Fruit fly (Drosophila melanogaster) whole organism, adult: ENCODE data around the gene Top2.

Experiments
- CG11617 ChIP-seq: fragments of 200-800 bp; sonication (Bioruptor generic); optimal IDR thresholded peaks from 2 replicates; lab custom pipeline; 2017; ENCODE audit warnings: mild to moderate bottlenecking, missing biosample characterization, missing genetic modification reagents, missing genetic modification characterization
- CG12768 ChIP-seq: fragments of 200-800 bp; sonication (Bioruptor generic); optimal IDR thresholded peaks from 2 replicates; lab custom pipeline; 2017; ENCODE audit warnings: missing biosample characterization, missing genetic modification characterization, mild to moderate bottlenecking, moderate library complexity, missing genetic modification reagents
- CG14711 ChIP-seq: fragments of 200-800 bp; sonication (Bioruptor generic); optimal IDR thresholded peaks from 2 replicates; lab custom pipeline; 2018; ENCODE audit warnings: missing biosample characterization, mild to moderate bottlenecking, missing genetic modification characterization, moderate library complexity
- CG1620 ChIP-seq: fragments of 200-800 bp; sonication (Bioruptor generic); optimal IDR thresholded peaks from 2 replicates; lab custom pipeline; 2016; ENCODE audit warnings: missing biosample characterization, missing genetic modification characterization
- CG33017 ChIP-seq: fragments of 200-800 bp; sonication (Bioruptor generic); optimal IDR thresholded peaks from 2 replicates; lab custom pipeline; 2018; ENCODE audit warnings: missing biosample characterization, mild to moderate bottlenecking, missing genetic modification characterization, moderate library complexity
- CG5204 ChIP-seq: fragments of 200-800 bp; sonication (Bioruptor generic); optimal IDR thresholded peaks from 2 replicates; lab custom pipeline; 2016; ENCODE audit warnings: missing biosample characterization, missing genetic modification characterization
- CG7045 ChIP-seq: fragments of 200-800 bp; sonication (Bioruptor generic); optimal IDR thresholded peaks from 2 replicates; lab custom pipeline; 2017; ENCODE audit warnings: missing biosample characterization, mild to moderate bottlenecking, missing genetic modification characterization
- CG7101 ChIP-seq: fragments of 200-800 bp; sonication (Bioruptor generic); optimal IDR thresholded peaks from 2 replicates; lab custom pipeline; 2018; ENCODE audit warnings: missing biosample characterization, mild to moderate bottlenecking, missing genetic modification characterization, moderate library complexity
- Clk ChIP-seq: fragments of 200-800 bp; sonication (Bioruptor generic); optimal IDR thresholded peaks from 2 replicates; lab custom pipeline; 2017; ENCODE audit warnings: missing biosample characterization, missing genetic modification characterization
- Crg-1 ChIP-seq: fragments of 200-800 bp; sonication (Bioruptor generic); optimal IDR thresholded peaks from 2 replicates; lab custom pipeline; 2016; ENCODE audit warnings: missing biosample characterization, missing genetic modification characterization
- Hr96 ChIP-seq: fragments of 200-800 bp; sonication (Bioruptor generic); optimal IDR thresholded peaks from 2 replicates; lab custom pipeline; 2016; ENCODE audit warnings: missing biosample characterization, missing genetic modification characterization
- Mnt ChIP-seq: fragments of 200-800 bp; sonication (Bioruptor generic); optimal IDR thresholded peaks from 2 replicates; lab custom pipeline; 2016; ENCODE audit warnings: missing biosample characterization, mild to moderate bottlenecking, missing genetic modification characterization
- bab1 ChIP-seq: fragments of 200-800 bp; sonication (Bioruptor generic); optimal IDR thresholded peaks from 3 replicates; lab custom pipeline; 2019; ENCODE audit warnings: missing biosample characterization, mild to moderate bottlenecking, missing genetic modification characterization, moderate library complexity
- cic ChIP-seq: fragments of 200-800 bp; sonication (Bioruptor generic); optimal IDR thresholded peaks from 2 replicates; lab custom pipeline; 2017; ENCODE audit warnings: missing biosample characterization, mild to moderate bottlenecking, missing genetic modification characterization, moderate library complexity
- cnc ChIP-seq, 2 experiments: fragments of >200 bp; optimal IDR thresholded peaks; 2 replicates each; lab custom pipeline; 2017
- kay ChIP-seq: fragments of 200-800 bp; sonication (Bioruptor generic); peaks from one replicate; lab custom pipeline; 2016; ENCODE audit warnings: missing biosample characterization, missing genetic modification characterization, borderline replicate concordance
- ovo ChIP-seq: fragments of 200-800 bp; sonication (Bioruptor generic); optimal IDR thresholded peaks from 2 replicates; lab custom pipeline; 2016; ENCODE audit warnings: missing biosample characterization, missing genetic modification characterization
- pad ChIP-seq: fragments of 200-800 bp; sonication (Bioruptor generic); optimal IDR thresholded peaks from 3 replicates; lab custom pipeline; 2017; ENCODE audit warnings: missing biosample characterization, missing genetic modification characterization, mild to moderate bottlenecking, moderate library complexity, missing genetic modification reagents
- tj ChIP-seq: fragments of 200-800 bp; sonication (Bioruptor generic); optimal IDR thresholded peaks from 3 replicates; lab custom pipeline; 2017; ENCODE audit warnings: missing biosample characterization, mild to moderate bottlenecking, missing genetic modification characterization, moderate library complexity
- toe ChIP-seq: fragments of 200-800 bp; sonication (Bioruptor generic); optimal IDR thresholded peaks from 2 replicates; lab custom pipeline; 2016; ENCODE audit warnings: missing biosample characterization, missing genetic modification characterization

Gene Top2

DNA sequence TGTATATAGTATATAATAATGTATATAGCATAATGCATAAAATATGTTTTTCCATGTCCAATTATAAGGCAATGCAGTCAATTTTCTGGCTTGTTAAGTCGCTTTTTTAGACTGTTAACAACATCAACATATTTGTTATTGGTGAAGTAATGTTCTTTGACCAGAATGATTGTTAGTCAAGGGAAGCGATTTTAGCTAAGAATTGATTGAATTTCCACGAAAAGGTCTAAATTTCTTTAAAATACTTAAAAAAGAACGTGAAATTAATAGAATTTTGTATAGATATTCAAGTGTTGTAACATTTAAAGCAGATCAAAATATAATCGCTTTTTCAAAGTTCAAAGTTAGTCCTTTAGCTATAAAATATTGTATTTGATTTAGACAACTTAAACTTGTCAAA is 10.1 kb upstream of the Top2 start:
- peak; percentile 25 for TF ChIP-seq CG5204 (GFP tag; lab: Kevin White, UChicago)
- TF ChIP-seq bab1: no peak

DNA sequence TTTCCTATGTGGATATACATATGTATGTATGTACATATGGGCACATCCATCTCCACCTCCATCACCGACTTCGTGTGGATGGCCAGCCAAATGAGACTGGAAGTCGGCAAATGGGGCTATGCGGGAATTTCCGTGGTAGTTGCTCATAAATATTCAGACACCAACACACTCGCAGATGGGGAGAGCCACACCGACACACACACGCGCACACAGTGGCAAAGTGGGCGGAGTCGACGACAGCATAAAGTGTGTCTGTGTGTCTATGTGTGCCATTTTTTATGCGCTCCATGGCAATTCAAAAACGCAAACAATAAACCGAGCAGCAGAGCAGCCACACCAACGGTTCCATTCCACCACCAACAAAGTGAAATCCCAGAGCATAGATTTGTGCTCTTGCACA is 9.6 kb upstream of the Top2 start:
- TF ChIP-seq tj (GFP tag; lab: Kevin White, UChicago) (peak; percentile 18), toe (GFP tag; lab: Kevin White, UChicago) (no peak)

DNA sequence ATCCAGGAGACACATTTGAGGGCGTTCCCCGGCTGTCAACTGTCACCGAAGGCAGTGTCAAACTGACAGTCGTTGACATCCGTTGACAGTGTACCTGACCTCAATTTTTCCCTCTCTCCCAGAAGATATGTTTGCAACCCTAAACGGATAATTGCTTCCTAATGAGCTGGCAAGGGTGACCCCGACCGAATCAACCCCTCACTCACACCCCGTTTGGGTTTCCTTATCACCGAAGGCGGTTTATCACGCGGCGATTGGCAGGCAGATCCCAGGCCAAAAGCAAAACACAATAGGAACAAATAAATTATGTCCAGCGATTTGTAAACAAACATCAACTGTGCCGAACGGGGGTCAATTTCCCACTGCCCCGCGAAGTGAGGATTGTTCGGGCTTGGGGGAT is 6.1 kb upstream of the Top2 start:
- no peak for TF ChIP-seq CG5204 (GFP tag; lab: Kevin White, UChicago)
- no peak for TF ChIP-seq CG1620 (GFP tag; lab: Kevin White, UChicago)

DNA sequence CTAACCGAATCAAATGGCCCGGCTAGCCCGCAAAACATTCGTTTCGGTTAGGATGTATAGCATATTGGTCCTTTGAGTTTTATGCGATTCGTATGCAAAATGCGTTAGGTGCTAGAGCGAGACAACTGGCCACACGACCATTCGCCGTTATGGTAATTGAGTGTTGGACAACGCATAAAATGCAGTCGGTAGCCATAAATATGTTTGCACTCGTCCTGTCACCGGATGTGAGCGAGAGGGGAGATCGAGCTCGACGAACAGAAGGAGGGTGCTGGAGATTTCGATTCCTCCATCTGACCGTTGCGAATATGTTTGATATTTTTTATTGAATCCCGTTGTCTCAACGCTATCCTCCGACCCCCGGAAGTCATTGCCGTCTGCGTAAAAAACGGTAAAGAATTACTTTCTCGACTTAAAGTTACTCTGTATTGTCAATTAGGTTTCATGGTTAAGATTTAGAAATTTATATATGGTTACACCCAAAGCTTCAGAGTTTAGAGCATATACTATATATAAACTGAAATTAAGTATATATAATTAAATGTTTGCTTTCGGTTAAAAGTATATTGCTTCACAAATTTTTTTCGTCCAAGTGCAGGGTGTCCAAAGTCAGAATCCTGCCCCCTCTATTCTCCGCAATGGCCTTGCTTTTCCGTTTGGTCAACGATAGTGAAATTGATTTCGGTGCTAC is 4.7 kb upstream of the Top2 start:
- TF ChIP-seq Crg-1 (GFP tag; lab: Kevin White, UChicago) (no peak), Mnt (GFP tag; lab: Kevin White, UChicago) (no peak), tj (GFP tag; lab: Kevin White, UChicago) (no peak), CG5204 (GFP tag; lab: Kevin White, UChicago) (no peak), CG1620 (GFP tag; lab: Kevin White, UChicago) (no peak), CG14711 (no peak), Hr96 (no peak), cnc (optimal IDR thresholded peaks at IDR 0.05; lab: Kevin White, UChicago) (no peak), CG12768 (GFP tag; lab: Kevin White, UChicago) (no peak), CG7101 (tag; lab: Kevin White, UChicago) (no peak), CG11617 (no peak), pad (GFP tag; lab: Kevin White, UChicago) (no peak), toe (GFP tag; lab: Kevin White, UChicago) (no peak), CG33017 (tag; lab: Kevin White, UChicago) (no peak), cic (no peak), bab1 (no peak), kay (GFP tag; lab: Kevin White, UChicago) (no peak), ovo (GFP tag; lab: Kevin White, UChicago) (no peak), CG7045 (GFP tag; lab: Kevin White, UChicago) (no peak), Clk (GFP tag; lab: Kevin White, UChicago) (no peak)

dm6 chr2L:19455723-19456122 is 2.4 kb upstream of the Top2 start:
- TF ChIP-seq Hr96: no peak
- no peak for TF ChIP-seq CG1620 (GFP tag; lab: Kevin White, UChicago)

DNA sequence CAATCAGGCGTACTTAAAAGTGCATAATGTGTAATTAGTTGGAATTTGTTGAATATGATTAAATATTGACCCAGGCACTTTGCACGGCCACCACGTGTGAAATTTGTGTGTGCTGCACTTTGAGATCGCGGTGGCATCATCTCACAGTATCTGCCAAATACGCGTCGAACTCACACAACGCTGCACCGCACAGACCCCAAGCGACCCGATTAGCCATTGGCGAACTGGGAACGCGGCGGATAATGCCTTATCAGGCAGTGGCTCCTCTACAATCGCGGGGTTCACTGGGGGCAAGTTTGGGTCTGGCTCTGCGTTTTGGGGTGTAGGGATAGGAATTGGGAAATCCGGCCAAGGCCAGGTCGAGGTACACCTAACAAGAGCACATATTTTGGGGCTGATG is 1.9 kb upstream of the Top2 start:
- no peak for TF ChIP-seq CG12768 (GFP tag; lab: Kevin White, UChicago)
- TF ChIP-seq Crg-1 (GFP tag; lab: Kevin White, UChicago): no peak
- no peak for TF ChIP-seq kay (GFP tag; lab: Kevin White, UChicago)
- peak; percentile 6 for TF ChIP-seq Mnt (GFP tag; lab: Kevin White, UChicago)
- TF ChIP-seq tj (GFP tag; lab: Kevin White, UChicago): peak; percentile 17

DNA sequence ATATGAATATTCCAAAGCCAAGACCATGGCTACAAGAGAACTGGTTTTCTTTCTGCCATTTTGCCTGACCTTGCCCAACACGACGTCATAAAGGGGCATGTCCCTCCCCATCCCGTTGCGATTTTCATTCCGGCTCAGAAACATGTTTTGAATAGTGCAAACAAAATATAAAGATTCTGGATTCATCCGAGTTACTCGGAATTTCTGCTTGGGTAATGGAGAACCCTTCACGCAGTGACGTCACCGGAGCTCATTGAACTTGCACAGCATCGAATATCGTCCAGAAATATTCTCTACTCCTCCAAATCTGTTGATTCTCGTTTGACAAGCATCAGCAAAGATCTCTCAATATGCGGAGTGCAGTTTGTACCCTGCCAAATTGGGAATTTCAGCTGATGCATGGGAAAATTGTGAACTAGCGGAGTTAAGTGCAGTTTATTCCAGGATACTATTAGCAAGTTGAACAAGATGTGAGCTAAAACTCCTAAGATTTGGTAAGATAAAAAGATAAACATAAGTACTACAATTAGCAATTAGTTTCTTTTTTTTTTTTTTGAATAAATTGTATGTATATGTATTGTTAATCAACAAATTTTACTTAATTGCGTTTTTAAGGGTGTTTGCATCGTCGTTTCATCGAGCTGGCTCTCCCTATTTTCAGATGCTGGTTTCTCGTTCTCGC is 921 bp upstream of the Top2 start, which contains the start of gene CG10026:
Gene CG10026 (plus strand): TSS at position 187 of the 682 bp plus-strand sequence.
- peak; percentile 72 for TF ChIP-seq tj (GFP tag; lab: Kevin White, UChicago)
- no peak for TF ChIP-seq Crg-1 (GFP tag; lab: Kevin White, UChicago)
- peak; percentile 52 for TF ChIP-seq kay (GFP tag; lab: Kevin White, UChicago)
- TF ChIP-seq CG7045 (GFP tag; lab: Kevin White, UChicago): no peak
- TF ChIP-seq CG12768 (GFP tag; lab: Kevin White, UChicago): peak; percentile 7
